Worm (Caenorhabditis elegans) whole organism, young adult: ENCODE results near the gene gcy-13.

ENCODE experiments used
- B0261.1 ChIP-seq: sonication (generic microtip); optimal IDR thresholded peaks from 2 replicates; lab custom pipeline; 2016; ENCODE audit warnings: mild to moderate bottlenecking, missing genetic modification characterization, moderate library complexity, missing compliant biosample characterization
- B0336.3 ChIP-seq: fragments of 200-800 bp; sonication (Bioruptor generic); IDR thresholded peaks from 2 replicates; pipeline ENCODE4 v1.3.6; 2022; ENCODE audit warnings: missing genetic modification characterization, missing compliant biosample characterization
- D2030.7 ChIP-seq: fragments of 200-800 bp; sonication (Bioruptor generic); IDR thresholded peaks from 2 replicates; pipeline ENCODE4 v1.3.6; 2022; ENCODE audit warnings: missing genetic modification reagents, missing genetic modification characterization, missing compliant biosample characterization
- F23B12.7 ChIP-seq: sonication (generic microtip); optimal IDR thresholded peaks from 2 replicates; lab custom pipeline; 2017; ENCODE audit warnings: missing genetic modification characterization, mild to moderate bottlenecking, missing compliant biosample characterization, antibody characterized with exemption, moderate library complexity; ENCODE audit not compliant: insufficient read depth
- F33H1.4 ChIP-seq: fragments of 200-800 bp; sonication (Bioruptor generic); IDR thresholded peaks from 2 replicates; pipeline ENCODE4 v1.3.6; 2022; ENCODE audit warnings: missing genetic modification reagents, missing genetic modification characterization, missing compliant biosample characterization
- F49E8.2 ChIP-seq: sonication (generic microtip); optimal IDR thresholded peaks from 3 replicates; lab custom pipeline; 2017; ENCODE audit warnings: missing genetic modification characterization, mild to moderate bottlenecking, missing compliant biosample characterization, antibody characterized with exemption, moderate library complexity; ENCODE audit not compliant: insufficient read depth
- T26A5.8 ChIP-seq: sonication (generic microtip); optimal IDR thresholded peaks from 2 replicates; lab custom pipeline; 2016; ENCODE audit warnings: missing genetic modification characterization, missing compliant biosample characterization
- Y53G8AR.9 ChIP-seq: fragments of 200-800 bp; sonication (Bioruptor generic); conservative IDR thresholded peaks from 2 replicates; pipeline ENCODE4 v1.3.6; 2022; ENCODE audit warnings: missing genetic modification reagents, missing genetic modification characterization, missing compliant biosample characterization
- Y67H2A.10 ChIP-seq: fragments of 200-800 bp; sonication (Bioruptor generic); conservative IDR thresholded peaks from 2 replicates; pipeline ENCODE4 v1.3.6; 2022; ENCODE audit warnings: missing genetic modification reagents, missing genetic modification characterization, missing compliant biosample characterization
- Y95B8A.8 ChIP-seq: fragments of 200-800 bp; sonication (Bioruptor generic); IDR thresholded peaks from 2 replicates; pipeline ENCODE4 v1.3.6; 2022; ENCODE audit warnings: missing genetic modification reagents, missing genetic modification characterization, missing compliant biosample characterization
- ZK185.1 ChIP-seq: sonication (generic microtip); optimal IDR thresholded peaks from 2 replicates; lab custom pipeline; 2016; ENCODE audit warnings: mild to moderate bottlenecking, missing genetic modification characterization, missing compliant biosample characterization; ENCODE audit not compliant: poor library complexity, severe bottlenecking
- atf-7 ChIP-seq: sonication (generic microtip); optimal IDR thresholded peaks from 2 replicates; lab custom pipeline; 2017; ENCODE audit warnings: mild to moderate bottlenecking, missing genetic modification characterization, missing compliant biosample characterization
- cebp-1 ChIP-seq, 2 experiments: fragments of 200-800 bp in 1 of 2; sonication (Bioruptor generic) in 1 of 2; sonication (generic microtip) in 1 of 2; IDR thresholded peaks in 1 of 2; optimal IDR thresholded peaks in 1 of 2; 2 replicates each; pipeline versions ENCODE4 v1.3.6 to Lab custom; 2017 to 2022; ENCODE audit warnings: missing compliant biosample characterization in 2 of 2, missing genetic modification characterization in 2 of 2, mild to moderate bottlenecking in 1 of 2, missing genetic modification reagents in 1 of 2, moderate library complexity in 1 of 2
- ceh-27 ChIP-seq: fragments of 200-800 bp; sonication (Bioruptor generic); optimal IDR thresholded peaks from 2 replicates; lab custom pipeline; 2018; ENCODE audit warnings: mild to moderate bottlenecking, missing genetic modification characterization, moderate library complexity, missing compliant biosample characterization
- ceh-79 ChIP-seq: sonication (generic microtip); optimal IDR thresholded peaks from 2 replicates; lab custom pipeline; 2017; ENCODE audit warnings: mild to moderate bottlenecking, missing genetic modification characterization, missing compliant biosample characterization
- dox-1 ChIP-seq: fragments of 200-800 bp; sonication (Bioruptor generic); IDR thresholded peaks from 2 replicates; pipeline ENCODE4 v1.3.6; 2022; ENCODE audit warnings: missing genetic modification reagents, missing genetic modification characterization, missing compliant biosample characterization
- dpff-1 ChIP-seq: sonication (generic microtip); optimal IDR thresholded peaks from 2 replicates; lab custom pipeline; 2017; ENCODE audit warnings: mild to moderate bottlenecking, missing genetic modification characterization, missing compliant biosample characterization
- dpl-1 ChIP-seq: fragments of 150-350 bp; optimal IDR thresholded peaks from 2 replicates; lab custom pipeline; 2014; ENCODE audit warnings: missing biosample characterization, missing genetic modification reagents, missing genetic modification characterization
- efl-1 ChIP-seq: fragments of 150-350 bp; optimal IDR thresholded peaks from 2 replicates; lab custom pipeline; 2014; ENCODE audit warnings: missing biosample characterization, missing genetic modification reagents, missing genetic modification characterization
- hlh-12 ChIP-seq: sonication (generic microtip); optimal IDR thresholded peaks from 2 replicates; lab custom pipeline; 2016; ENCODE audit warnings: missing genetic modification characterization, missing compliant biosample characterization
- hmg-1.2 ChIP-seq: fragments of 200-800 bp; sonication (Bioruptor generic); IDR thresholded peaks from 2 replicates; pipeline ENCODE4 v1.3.6; 2022; ENCODE audit warnings: missing genetic modification reagents, missing genetic modification characterization, missing compliant biosample characterization
- hsf-1 ChIP-seq: fragments of 200-800 bp; sonication (Bioruptor generic); IDR thresholded peaks from 2 replicates; pipeline ENCODE4 v1.3.6; 2022; ENCODE audit warnings: missing genetic modification reagents, missing genetic modification characterization, missing compliant biosample characterization
- lin-40 ChIP-seq: sonication (generic microtip); optimal IDR thresholded peaks from 2 replicates; lab custom pipeline; 2016; ENCODE audit warnings: missing genetic modification characterization, mild to moderate bottlenecking, missing compliant biosample characterization, missing genotype, missing genetic modification reagents
- lin-54 ChIP-seq: fragments of 200-800 bp; sonication (Bioruptor generic); optimal IDR thresholded peaks from 2 replicates; lab custom pipeline; 2018; ENCODE audit warnings: mild to moderate bottlenecking, missing genetic modification characterization, missing compliant biosample characterization
- lsl-1 ChIP-seq: fragments of 200-800 bp; sonication (Bioruptor generic); optimal IDR thresholded peaks from 2 replicates; lab custom pipeline; 2018; ENCODE audit warnings: mild to moderate bottlenecking, missing genetic modification characterization, moderate library complexity, missing compliant biosample characterization
- lsy-27 ChIP-seq: sonication (generic microtip); optimal IDR thresholded peaks from 2 replicates; lab custom pipeline; 2017; ENCODE audit warnings: missing genetic modification characterization, mild to moderate bottlenecking, missing compliant biosample characterization, antibody characterized with exemption, missing genotype, borderline replicate concordance; ENCODE audit not compliant: insufficient read depth
- madf-3 ChIP-seq: fragments of 200-800 bp; sonication (Bioruptor generic); IDR thresholded peaks from 2 replicates; pipeline ENCODE4 v1.3.6; 2022; ENCODE audit warnings: missing genetic modification reagents, missing genetic modification characterization, missing compliant biosample characterization
- madf-6 ChIP-seq: fragments of 200-800 bp; sonication (Bioruptor generic); IDR thresholded peaks from 2 replicates; pipeline ENCODE4 v1.3.6; 2022; ENCODE audit warnings: missing genetic modification reagents, missing genetic modification characterization, missing compliant biosample characterization
- madf-8 ChIP-seq: fragments of 200-800 bp; sonication (Bioruptor generic); conservative IDR thresholded peaks from 2 replicates; pipeline ENCODE4 v1.3.6; 2022; ENCODE audit warnings: missing genetic modification reagents, missing genetic modification characterization, missing compliant biosample characterization
- nhr-179 ChIP-seq: sonication (generic microtip); optimal IDR thresholded peaks from 2 replicates; lab custom pipeline; 2016; ENCODE audit warnings: mild to moderate bottlenecking, missing genetic modification characterization, missing compliant biosample characterization
- nhr-27 ChIP-seq: fragments of 200-800 bp; sonication (Bioruptor generic); optimal IDR thresholded peaks from 2 replicates; lab custom pipeline; 2018; ENCODE audit warnings: mild to moderate bottlenecking, missing genetic modification characterization, moderate library complexity, missing compliant biosample characterization
- pbrm-1 ChIP-seq: fragments of 200-800 bp; sonication (Bioruptor generic); IDR thresholded peaks from 2 replicates; pipeline ENCODE4 v1.3.6; 2022; ENCODE audit warnings: missing genetic modification reagents, missing genetic modification characterization, missing compliant biosample characterization
- rcor-1 ChIP-seq: fragments of 200-800 bp; sonication (Bioruptor generic); IDR thresholded peaks from 2 replicates; pipeline ENCODE4 v1.3.6; 2022; ENCODE audit warnings: missing genetic modification reagents, missing genetic modification characterization, missing compliant biosample characterization
- sea-2 ChIP-seq: fragments of 200-800 bp; sonication (Bioruptor generic); IDR thresholded peaks from 2 replicates; pipeline ENCODE4 v1.3.6; 2022; ENCODE audit warnings: missing genetic modification characterization, missing compliant biosample characterization
- snpc-1.3 ChIP-seq: sonication (generic microtip); optimal IDR thresholded peaks from 2 replicates; lab custom pipeline; 2017; ENCODE audit warnings: missing genetic modification characterization, mild to moderate bottlenecking, missing compliant biosample characterization, antibody characterized with exemption, moderate library complexity, missing genotype, missing genetic modification reagents; ENCODE audit not compliant: insufficient read depth
- snpc-3.4 ChIP-seq: sonication (generic microtip); optimal IDR thresholded peaks from 2 replicates; lab custom pipeline; 2017; ENCODE audit warnings: missing genetic modification characterization, mild to moderate bottlenecking, missing compliant biosample characterization, antibody characterized with exemption, moderate library complexity, missing genotype, missing genetic modification reagents
- tbp1 ChIP-seq: fragments of 200-800 bp; sonication (Bioruptor generic); optimal IDR thresholded peaks from 2 replicates; lab custom pipeline; 2018; ENCODE audit warnings: mild to moderate bottlenecking, missing genetic modification characterization, missing compliant biosample characterization
- tbx-9 ChIP-seq: sonication (generic microtip); optimal IDR thresholded peaks from 2 replicates; lab custom pipeline; 2016; ENCODE audit warnings: borderline replicate concordance, missing genetic modification characterization, inconsistent platforms, missing compliant biosample characterization
- tlf-1 ChIP-seq: fragments of 200-800 bp; sonication (Bioruptor generic); optimal IDR thresholded peaks from 2 replicates; lab custom pipeline; 2018; ENCODE audit warnings: mild to moderate bottlenecking, missing genetic modification characterization, missing compliant biosample characterization
- zim-3 ChIP-seq: sonication (generic microtip); optimal IDR thresholded peaks from 2 replicates; lab custom pipeline; 2017; ENCODE audit warnings: mild to moderate bottlenecking, missing genetic modification characterization, moderate library complexity, missing compliant biosample characterization
- ztf-18 ChIP-seq: sonication (generic microtip); optimal IDR thresholded peaks from 2 replicates; lab custom pipeline; 2016; ENCODE audit warnings: missing genotype, mild to moderate bottlenecking, missing genetic modification characterization, missing compliant biosample characterization

The gcy-13 gene

DNA sequence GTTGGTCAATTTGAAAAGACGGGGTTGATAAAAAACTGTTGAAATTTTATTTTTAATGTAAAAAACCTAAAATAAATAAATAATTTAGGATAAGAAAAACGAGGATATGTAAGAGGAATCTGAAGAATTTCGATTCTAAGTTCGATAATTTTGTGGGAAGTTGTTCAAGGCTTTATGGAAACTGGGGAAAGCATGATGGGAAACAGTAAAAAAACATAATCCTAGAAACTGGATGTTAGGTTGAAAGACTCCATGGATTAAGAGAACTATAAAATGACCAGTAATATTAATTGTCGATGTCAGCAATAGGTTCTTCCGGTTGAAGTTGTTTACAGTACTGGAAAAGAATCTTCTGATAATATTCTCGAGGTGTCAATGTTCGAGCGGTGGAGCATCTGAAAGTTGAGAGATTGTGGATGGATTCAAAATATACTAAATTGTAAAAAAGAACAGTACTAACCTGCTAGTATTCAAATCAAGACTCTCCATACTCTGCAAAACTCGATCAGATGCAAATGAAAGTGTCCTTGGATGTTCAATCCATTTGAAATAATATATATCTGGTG lies 49.0 kb downstream of the gcy-13 start (continued):
- no peak for TF ChIP-seq dpl-1 (GFP tag; lab: Kevin White, UChicago)
- TF ChIP-seq B0261.1 (tag; lab: Kevin White, UChicago), result peak; percentile 7
- TF ChIP-seq Y53G8AR.9 (GFP tag; lab: Robert Waterston, UW), result peak; percentile 20; the same call in 1 of the 2 replicates
- TF ChIP-seq nhr-179 (tag; lab: Kevin White, UChicago), result no peak
- peak; percentile 57 for TF ChIP-seq dpff-1 (tag; lab: Kevin White, UChicago)
- TF ChIP-seq tlf-1 (GFP tag; lab: Kevin White, UChicago), result no peak
- no peak for TF ChIP-seq cebp-1 (GFP tag; IDR thresholded peaks at IDR 0.05; lab: Robert Waterston, UW)
- peak; percentile 21 for TF ChIP-seq cebp-1 (tag; optimal IDR thresholded peaks at IDR 0.05; lab: Kevin White, UChicago)
- no peak for TF ChIP-seq ceh-79 (tag; lab: Kevin White, UChicago)
- peak; percentile 12 for TF ChIP-seq zim-3 (tag; lab: Kevin White, UChicago)
- TF ChIP-seq F23B12.7 (tag; lab: Kevin White, UChicago), result no peak
- no peak for TF ChIP-seq madf-3 (GFP tag; lab: Robert Waterston, UW)
- peak; percentile 37 for TF ChIP-seq snpc-3.4 (tag; lab: Kevin White, UChicago)
- TF ChIP-seq hlh-12 (tag; lab: Kevin White, UChicago), result no peak
- peak; percentile 16; the same call in 1 of the 2 replicates for TF ChIP-seq B0336.3

DNA sequence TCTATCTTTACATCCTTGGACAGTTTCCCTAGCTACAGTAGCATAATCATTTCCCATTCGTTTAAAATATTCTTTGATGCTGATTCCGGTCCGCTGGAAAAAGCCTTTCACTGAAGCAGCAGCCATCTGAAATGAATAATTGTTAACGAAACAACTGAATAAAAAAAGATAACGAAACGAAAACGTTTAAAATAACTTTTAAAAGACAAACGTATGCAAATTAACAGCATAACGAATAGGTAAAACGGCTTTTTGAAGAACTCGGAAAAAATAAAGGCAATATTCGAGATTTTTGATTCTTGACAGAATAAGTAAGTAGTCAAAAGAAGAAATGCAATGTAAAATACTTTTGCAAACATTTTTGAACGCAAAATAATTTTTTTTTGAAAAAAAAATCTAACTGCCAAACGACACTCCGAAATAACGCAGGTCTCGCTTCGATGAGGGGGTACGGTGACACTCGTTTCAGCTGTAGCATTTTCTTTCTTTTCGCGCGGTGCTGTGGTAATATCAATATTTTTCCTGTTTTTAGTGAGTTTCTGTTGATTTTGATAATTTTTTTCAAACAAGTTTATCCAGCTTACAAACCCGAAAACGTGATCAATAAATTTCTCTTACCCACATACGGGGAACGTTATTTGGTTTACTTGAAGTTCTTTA lies 51.3 kb downstream of the gcy-13 start, which contains the start of the genes R04F11.5 and R04F11.2:
TSS of gene R04F11.5 (minus strand) at position 126 of the 660 bp plus-strand sequence.
TSS of gene R04F11.2 (plus strand) at position 488 of the 660 bp plus-strand sequence.
- TF ChIP-seq snpc-1.3 (tag; lab: Kevin White, UChicago) (peak; percentile 83), dox-1 (GFP tag; lab: Robert Waterston, UW) (peak; percentile 79), ztf-18 (tag; lab: Kevin White, UChicago) (peak; percentile 83), ZK185.1 (tag; lab: Kevin White, UChicago) (peak; percentile 44), lin-54 (peak; percentile 77), atf-7 (tag; lab: Kevin White, UChicago) (no peak), nhr-27 (tag; lab: Kevin White, UChicago) (no peak), T26A5.8 (tag; lab: Kevin White, UChicago) (no peak), tlf-1 (GFP tag; lab: Kevin White, UChicago) (peak; percentile 40), lin-40 (peak; percentile 54), dpl-1 (GFP tag; lab: Kevin White, UChicago) (peak; percentile 72), tbp1 (GFP tag; lab: Kevin White, UChicago) (peak; percentile 60), hsf-1 (GFP tag; lab: Robert Waterston, UW) (0 out of 2 replicates have a peak, but pooled peaks have one; percentile 55), sea-2 (GFP tag; lab: Robert Waterston, UW) (no peak), rcor-1 (GFP tag; lab: Robert Waterston, UW) (peak; percentile 20; the same call in 1 of the 2 replicates), B0336.3 (no peak), F49E8.2 (peak; percentile 64), nhr-179 (tag; lab: Kevin White, UChicago) (no peak), cebp-1 (GFP tag; IDR thresholded peaks at IDR 0.05; lab: Robert Waterston, UW) (no peak), cebp-1 (tag; optimal IDR thresholded peaks at IDR 0.05; lab: Kevin White, UChicago) (peak; percentile 52), madf-8 (peak; percentile 67), F33H1.4 (GFP tag; lab: Robert Waterston, UW) (peak; percentile 94), D2030.7 (GFP tag; lab: Robert Waterston, UW) (peak; percentile 58), ceh-27 (GFP tag; lab: Kevin White, UChicago) (peak; percentile 39), madf-3 (GFP tag; lab: Robert Waterston, UW) (0 out of 2 replicates have a peak, but pooled peaks have one; percentile 60), hmg-1.2 (GFP tag; lab: Robert Waterston, UW) (peak; percentile 58), F23B12.7 (tag; lab: Kevin White, UChicago) (peak; percentile 66), snpc-3.4 (tag; lab: Kevin White, UChicago) (peak; percentile 67), madf-6 (GFP tag; lab: Robert Waterston, UW) (peak; percentile 88), Y67H2A.10 (GFP tag; lab: Robert Waterston, UW) (no peak), tbx-9 (tag; lab: Kevin White, UChicago) (no peak), lsy-27 (tag; lab: Kevin White, UChicago) (peak; percentile 32), pbrm-1 (GFP tag; lab: Robert Waterston, UW) (peak; percentile 47; the same call in 1 of the 2 replicates), Y95B8A.8 (peak; percentile 79), efl-1 (GFP tag; lab: Kevin White, UChicago) (peak; percentile 82), lsl-1 (peak; percentile 95)
